Fruit fly (Drosophila melanogaster): ENCODE measurements around the gene CG14210.
A peak's percentile ranks its signal among the peaks of the same experiment; 100 is the strongest.

The CG14210 gene

DNA sequence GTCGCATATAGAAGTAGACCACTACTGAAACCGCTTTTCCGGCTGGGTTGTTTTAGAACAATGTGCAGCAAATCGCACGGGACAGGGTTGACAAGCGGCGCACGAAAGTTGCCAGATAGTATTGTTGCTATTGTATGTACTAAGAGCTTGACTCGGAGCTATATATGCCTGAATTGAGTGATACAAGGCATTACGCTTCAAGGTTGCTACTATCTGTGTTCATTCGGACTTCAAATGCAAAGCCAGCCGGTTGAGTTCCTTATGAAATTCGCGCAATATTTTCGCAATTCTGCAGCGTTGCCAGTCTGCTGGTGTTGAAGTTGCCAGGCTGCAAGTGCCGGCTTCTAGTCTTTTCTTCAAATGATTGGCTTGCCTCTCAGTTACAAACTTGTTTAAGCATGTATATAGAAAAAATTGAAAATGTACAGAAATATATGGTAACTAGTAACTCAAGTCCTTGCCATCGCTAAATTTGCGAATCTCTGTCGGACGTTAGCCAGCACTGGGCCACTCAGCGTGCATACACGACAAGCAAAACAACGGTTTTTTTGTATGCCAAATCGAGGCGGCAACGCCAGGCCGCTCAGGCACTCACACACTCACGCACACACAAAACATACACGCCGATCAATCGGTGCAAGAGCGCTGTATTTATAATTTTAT, 35.9 kb downstream of the CG14210 start, which contains the start of the genes Ranbp21 and Elys (continued):
- peak; percentile 59 for TF ChIP-seq chn (GFP tag; optimal IDR thresholded peaks at IDR 0.05)
- no peak for TF ChIP-seq prd (optimal IDR thresholded peaks at IDR 0.05)
- TF ChIP-seq prd (GFP tag; IDR thresholded peaks at IDR 0.05) = peak; percentile 75
- peak; percentile 40 for TF ChIP-seq HmgD (GFP tag; optimal IDR thresholded peaks at IDR 0.05)
- peak; percentile 24 for TF ChIP-seq da (GFP tag; optimal IDR thresholded peaks at IDR 0.05)
- no peak for TF ChIP-seq CG2199 (GFP tag; IDR thresholded peaks at IDR 0.05)
- no peak for TF ChIP-seq cato (GFP tag; optimal IDR thresholded peaks at IDR 0.05; ENCODE audit: borderline replicate concordance)
- TF ChIP-seq ash1 (GFP tag; optimal IDR thresholded peaks at IDR 0.05) = no peak
- peak; percentile 77 for TF ChIP-seq slbo (GFP tag; IDR thresholded peaks at IDR 0.05)
- no peak for TF ChIP-seq Hr51 (GFP tag; optimal IDR thresholded peaks at IDR 0.05)
- no peak for TF ChIP-seq ewg (GFP tag; optimal IDR thresholded peaks at IDR 0.05)
- TF ChIP-seq Taf1 (GFP tag; IDR thresholded peaks at IDR 0.05) = no peak
- TF ChIP-seq CG4282 (GFP tag; optimal IDR thresholded peaks at IDR 0.05) = no peak
- TF ChIP-seq hth (optimal IDR thresholded peaks at IDR 0.05) = no peak
- peak; percentile 6; the same call in 1 of the 3 replicates for TF ChIP-seq CG6791 (GFP tag; IDR thresholded peaks at IDR 0.05; ENCODE audit: partially characterized antibody)
- no peak for TF ChIP-seq sd (tag; optimal IDR thresholded peaks at IDR 0.05)
- TF ChIP-seq stwl (tag; optimal IDR thresholded peaks at IDR 0.05) = peak; percentile 51
- peak; percentile 62 for TF ChIP-seq pnt (GFP tag; optimal IDR thresholded peaks at IDR 0.05)
- no peak for TF ChIP-seq ham (GFP tag; IDR thresholded peaks at IDR 0.05)
- peak; percentile 62 for TF ChIP-seq CG9215 (GFP tag; IDR thresholded peaks at IDR 0.05)
- TF ChIP-seq CG2875 (GFP tag; optimal IDR thresholded peaks at IDR 0.05) = no peak
- TF ChIP-seq insv (GFP tag; optimal IDR thresholded peaks at IDR 0.05) = peak in 1 of 2 experiments; percentile 28
- TF ChIP-seq CG42726 (GFP tag; IDR thresholded peaks at IDR 0.05; ENCODE audit: partially characterized antibody) = no peak
- TF ChIP-seq nau (GFP tag; optimal IDR thresholded peaks at IDR 0.05) = no peak
- peak; percentile 42 for TF ChIP-seq CG1647 (GFP tag; optimal IDR thresholded peaks at IDR 0.05)
- TF ChIP-seq CG7357 (GFP tag; IDR thresholded peaks at IDR 0.05) = peak; percentile 42; the same call in 1 of the 3 replicates
- peak; percentile 47 for TF ChIP-seq ssp (GFP tag; IDR thresholded peaks at IDR 0.05)
- no peak for TF ChIP-seq sqz (GFP tag; optimal IDR thresholded peaks at IDR 0.05)
- no peak for TF ChIP-seq tap (tag; optimal IDR thresholded peaks at IDR 0.05)
- TF ChIP-seq CG30020 (tag; optimal IDR thresholded peaks at IDR 0.05) = peak; percentile 27
- TF ChIP-seq CG10147 (GFP tag; optimal IDR thresholded peaks at IDR 0.05) = no peak
- no peak for TF ChIP-seq gsb (GFP tag; IDR thresholded peaks at IDR 0.05)
- peak; percentile 28 for TF ChIP-seq HmgZ (tag; optimal IDR thresholded peaks at IDR 0.05)
- peak; percentile 68 for TF ChIP-seq CG32772 (GFP tag; IDR thresholded peaks at IDR 0.05)
- TF ChIP-seq BtbVII (GFP tag; optimal IDR thresholded peaks at IDR 0.05) = no peak
- TF ChIP-seq ara (GFP tag; IDR thresholded peaks at IDR 0.05) = peak; percentile 62
- TF ChIP-seq CG2678 (tag; optimal IDR thresholded peaks at IDR 0.05) = no peak
- TF ChIP-seq CG15601 (tag; optimal IDR thresholded peaks at IDR 0.05) = no peak
- TF ChIP-seq caup (GFP tag; optimal IDR thresholded peaks at IDR 0.05; ENCODE audit: severe bottlenecking) = no peak
- peak; percentile 50; the same call in 1 of the 3 replicates for TF ChIP-seq ase (GFP tag; IDR thresholded peaks at IDR 0.05)
- peak; percentile 69 for TF ChIP-seq CG12659 (GFP tag; optimal IDR thresholded peaks at IDR 0.05)
- no peak for TF ChIP-seq Ada2b (GFP tag; IDR thresholded peaks at IDR 0.05)
- no peak for TF ChIP-seq Nf-YC (tag; optimal IDR thresholded peaks at IDR 0.05)
- no peak for TF ChIP-seq CG18262 (tag; optimal IDR thresholded peaks at IDR 0.05)
- peak; percentile 71 for TF ChIP-seq CG14710 (tag; optimal IDR thresholded peaks at IDR 0.05)
- peak; percentile 21 for TF ChIP-seq CG12744 (GFP tag; optimal IDR thresholded peaks at IDR 0.05)
- TF ChIP-seq CG18011 (GFP tag; optimal IDR thresholded peaks at IDR 0.05) = no peak
- TF ChIP-seq CG17361 (GFP tag; IDR thresholded peaks at IDR 0.05) = no peak; the same call in 2 of the 3 replicates
- no peak for TF ChIP-seq CG10321 (GFP tag; IDR thresholded peaks at IDR 0.05)
- TF ChIP-seq otp (GFP tag; IDR thresholded peaks at IDR 0.05) = no peak

All from whole organism, embryonic.